Fruit fly (Drosophila melanogaster): ENCODE results near the gene hob.

DNA sequence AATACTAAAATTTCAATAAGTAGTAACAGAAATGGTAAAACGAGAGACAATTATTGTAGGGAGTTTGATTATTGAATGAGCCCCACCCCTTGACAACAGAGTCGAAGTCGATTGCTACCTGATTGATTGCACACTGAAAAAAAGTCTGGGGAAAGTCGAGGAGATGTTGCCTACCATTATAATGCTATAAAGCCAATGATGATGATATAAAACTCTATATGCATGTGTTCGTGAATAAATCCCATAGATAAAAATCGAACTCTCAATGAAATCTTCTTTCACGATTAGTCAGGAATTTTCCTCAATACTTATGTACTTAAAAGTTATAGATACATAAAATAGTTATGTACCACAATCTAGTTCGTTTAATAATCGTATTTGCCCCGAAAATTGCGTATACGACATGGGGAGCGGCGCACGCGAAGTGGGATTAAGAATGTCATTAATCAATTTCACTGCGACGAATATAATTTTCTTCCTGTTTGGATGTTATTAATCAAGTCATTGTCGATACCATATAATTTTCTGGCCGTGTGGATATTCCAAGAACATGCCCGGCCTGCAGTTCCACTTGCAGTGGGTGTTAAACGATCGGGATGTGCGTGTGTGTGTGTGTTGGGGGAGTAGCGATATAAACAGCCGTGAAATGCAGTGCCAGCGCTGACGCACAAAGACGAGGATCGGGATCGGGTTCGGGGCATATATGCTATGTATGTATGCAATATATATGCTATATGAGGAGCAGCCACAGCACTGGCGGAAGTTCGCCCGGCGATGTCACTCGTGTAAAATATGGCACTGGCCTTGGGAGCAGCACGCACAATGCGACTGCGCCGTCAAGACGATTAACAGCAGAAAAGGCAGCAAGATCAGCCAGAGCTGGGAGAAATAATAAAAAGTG lies 25.8 kb upstream of the hob start, which contains the start of gene CG12078:
- TF ChIP-seq Snoo (tag; optimal IDR thresholded peaks at IDR 0.05), result no peak
- TF ChIP-seq CG14655 (GFP tag; optimal IDR thresholded peaks at IDR 0.05), result no peak
- TF ChIP-seq Pif1A (GFP tag; optimal IDR thresholded peaks at IDR 0.05), result peak; percentile 7
- TF ChIP-seq D1 (tag; optimal IDR thresholded peaks at IDR 0.05), result no peak
- peak; percentile 16 for TF ChIP-seq CG8159 (tag; optimal IDR thresholded peaks at IDR 0.05)
- no peak for TF ChIP-seq CG10348 (GFP tag; IDR thresholded peaks at IDR 0.05)

All from whole organism, pupa.